Fruit fly (Drosophila melanogaster) whole organism, embryonic: ENCODE data around the gene rt.
A peak's percentile ranks its signal among the peaks of the same experiment; 100 is the strongest.

Experiments
- BtbVII ChIP-seq: fragments of 200-800 bp; sonication (Bioruptor generic); optimal IDR thresholded peaks from 3 replicates; lab custom pipeline; 2017; ENCODE audit warnings: missing biosample characterization, mild to moderate bottlenecking, missing genetic modification characterization
- CG10147 ChIP-seq: fragments of 200-800 bp; sonication (Bioruptor generic); optimal IDR thresholded peaks from 2 replicates; lab custom pipeline; 2019; ENCODE audit warnings: missing biosample characterization, mild to moderate bottlenecking, missing genetic modification characterization, moderate library complexity
- CG10267 ChIP-seq: fragments of 200-800 bp; sonication (Bioruptor generic); optimal IDR thresholded peaks from 2 replicates; lab custom pipeline; 2018; ENCODE audit warnings: missing biosample characterization, mild to moderate bottlenecking, missing genetic modification characterization, moderate library complexity
- CG11695 ChIP-seq: fragments of 200-800 bp; sonication (Bioruptor generic); IDR thresholded peaks from 3 replicates; pipeline ENCODE4 v1.3.6; 2022; ENCODE audit warnings: missing biosample characterization, missing genetic modification characterization
- CG12769 ChIP-seq: fragments of 200-800 bp; sonication (Bioruptor generic); optimal IDR thresholded peaks from 2 replicates; lab custom pipeline; 2019; ENCODE audit warnings: missing biosample characterization, mild to moderate bottlenecking, missing genetic modification characterization, moderate library complexity
- CG13123 ChIP-seq: fragments of 200-800 bp; sonication (Bioruptor generic); optimal IDR thresholded peaks from 2 replicates; lab custom pipeline; 2016; ENCODE audit warnings: missing biosample characterization, missing genetic modification characterization
- CG13775 ChIP-seq: fragments of 200-800 bp; sonication (Bioruptor generic); optimal IDR thresholded peaks from 3 replicates; lab custom pipeline; 2017; ENCODE audit warnings: missing biosample characterization, mild to moderate bottlenecking, missing genetic modification characterization
- CG14441 ChIP-seq: fragments of 200-800 bp; sonication (Bioruptor generic); IDR thresholded peaks from 2 replicates; pipeline ENCODE4 v1.3.6; 2022; ENCODE audit warnings: missing biosample characterization, missing genetic modification characterization
- CG16813 ChIP-seq: fragments of 200-800 bp; sonication (Bioruptor generic); IDR thresholded peaks from 3 replicates; pipeline ENCODE4 v1.3.6; 2022; ENCODE audit warnings: missing biosample characterization, missing genetic modification characterization; ENCODE audit not compliant: partially characterized antibody
- CG2120 ChIP-seq: fragments of 200-800 bp; sonication (Bioruptor generic); optimal IDR thresholded peaks from 3 replicates; lab custom pipeline; 2016; ENCODE audit warnings: missing biosample characterization, missing genetic modification characterization
- CG2202 ChIP-seq: fragments of 200-800 bp; sonication (Bioruptor generic); optimal IDR thresholded peaks from 2 replicates; lab custom pipeline; 2018; ENCODE audit warnings: missing biosample characterization, mild to moderate bottlenecking, missing genetic modification characterization
- CG2678 ChIP-seq: fragments of 200-800 bp; sonication (Bioruptor generic); optimal IDR thresholded peaks from 3 replicates; lab custom pipeline; 2019; ENCODE audit warnings: missing biosample characterization, mild to moderate bottlenecking, missing genetic modification characterization, moderate library complexity
- CG30020 ChIP-seq: fragments of 200-800 bp; optimal IDR thresholded peaks from 2 replicates; lab custom pipeline; 2019; ENCODE audit warnings: missing biosample characterization, mild to moderate bottlenecking, missing genetic modification characterization, moderate library complexity
- CG31388 ChIP-seq: fragments of 200-800 bp; sonication (Bioruptor generic); optimal IDR thresholded peaks from 2 replicates; lab custom pipeline; 2016; ENCODE audit warnings: missing biosample characterization, missing genetic modification characterization
- CG32532 ChIP-seq: fragments of 200-800 bp; sonication (Bioruptor generic); IDR thresholded peaks from 2 replicates; pipeline ENCODE4 v1.3.6; 2022; ENCODE audit warnings: missing biosample characterization, missing genetic modification characterization
- CG33213 ChIP-seq: fragments of 200-800 bp; sonication (Bioruptor generic); optimal IDR thresholded peaks from 3 replicates; lab custom pipeline; 2016; ENCODE audit warnings: missing biosample characterization, missing genetic modification characterization
- CG4424 ChIP-seq: fragments of 200-800 bp; sonication (Bioruptor generic); optimal IDR thresholded peaks from 3 replicates; lab custom pipeline; 2016; ENCODE audit warnings: missing biosample characterization, missing genetic modification characterization
- CG6272 ChIP-seq: fragments of 200-800 bp; sonication (Bioruptor generic); IDR thresholded peaks from 2 replicates; pipeline ENCODE4 v1.3.6; 2022; ENCODE audit warnings: missing biosample characterization, missing genetic modification characterization
- CG6791 ChIP-seq: fragments of 200-800 bp; sonication (Bioruptor generic); IDR thresholded peaks from 3 replicates; pipeline ENCODE4 v1.3.6; 2022; ENCODE audit warnings: missing biosample characterization, missing genetic modification characterization; ENCODE audit not compliant: partially characterized antibody
- D19B ChIP-seq: fragments of 200-800 bp; sonication (Bioruptor generic); optimal IDR thresholded peaks from 2 replicates; lab custom pipeline; 2017; ENCODE audit warnings: missing biosample characterization, mild to moderate bottlenecking, missing genetic modification characterization
- Doc3 ChIP-seq: fragments of 200-800 bp; sonication (Bioruptor generic); IDR thresholded peaks from 3 replicates; pipeline ENCODE4 v1.3.6; 2022; ENCODE audit warnings: missing biosample characterization, missing genetic modification characterization; ENCODE audit not compliant: partially characterized antibody
- Drgx ChIP-seq: fragments of 200-800 bp; sonication (Bioruptor generic); IDR thresholded peaks from 2 replicates; pipeline ENCODE4 v1.3.6; 2022; ENCODE audit warnings: missing biosample characterization, missing genetic modification characterization
- Eip74EF ChIP-seq, 2 experiments: fragments of 200-800 bp in 1 of 2; fragments of >200 bp in 1 of 2; sonication (Bioruptor generic) in 1 of 2; optimal IDR thresholded peaks; 2 replicates each; lab custom pipeline; 2017 to 2019; ENCODE audit warnings: missing biosample characterization in 2 of 2, missing genetic modification characterization in 2 of 2, mild to moderate bottlenecking in 1 of 2, moderate library complexity in 1 of 2
- Lim3 ChIP-seq: fragments of 200-800 bp; sonication (Bioruptor generic); IDR thresholded peaks from 2 replicates; pipeline ENCODE4 v1.3.6; 2022; ENCODE audit warnings: missing biosample characterization, missing genetic modification characterization
- Max ChIP-seq: fragments of 200-800 bp; sonication (Bioruptor generic); optimal IDR thresholded peaks from 2 replicates; lab custom pipeline; 2016; ENCODE audit warnings: missing biosample characterization, mild to moderate bottlenecking, missing genetic modification characterization
- Med ChIP-seq: fragments of 200-800 bp; sonication (Bioruptor generic); peaks from one replicate; lab custom pipeline; 2016; ENCODE audit warnings: missing biosample characterization, missing genetic modification characterization, mild to moderate bottlenecking, inconsistent platforms, moderate library complexity
- Nf-YB ChIP-seq: fragments of 200-800 bp; sonication (Bioruptor generic); optimal IDR thresholded peaks from 3 replicates; lab custom pipeline; 2019; ENCODE audit warnings: missing biosample characterization, mild to moderate bottlenecking, missing genetic modification characterization, moderate library complexity
- Sox102F ChIP-seq: fragments of 200-800 bp; sonication (Bioruptor generic); optimal IDR thresholded peaks from 2 replicates; lab custom pipeline; 2018; ENCODE audit warnings: missing biosample characterization, mild to moderate bottlenecking, missing genetic modification characterization, moderate library complexity
- Ssrp ChIP-seq: fragments of 200-800 bp; sonication (Bioruptor generic); optimal IDR thresholded peaks from 2 replicates; lab custom pipeline; 2018; ENCODE audit warnings: missing biosample characterization, mild to moderate bottlenecking, missing genetic modification characterization, moderate library complexity
- abd-A ChIP-seq: fragments of 200-800 bp; sonication (Bioruptor generic); optimal IDR thresholded peaks from 3 replicates; lab custom pipeline; 2019; ENCODE audit warnings: missing biosample characterization, mild to moderate bottlenecking, missing genetic modification characterization, moderate library complexity
- amos ChIP-seq: fragments of 200-800 bp; sonication (Bioruptor generic); IDR thresholded peaks from 2 replicates; pipeline ENCODE4 v1.3.6; 2022; ENCODE audit warnings: missing biosample characterization, missing genetic modification characterization; ENCODE audit not compliant: partially characterized antibody
- ara ChIP-seq: fragments of 200-800 bp; sonication (Bioruptor generic); IDR thresholded peaks from 2 replicates; pipeline ENCODE4 v1.3.6; 2022; ENCODE audit warnings: missing biosample characterization, missing genetic modification characterization
- bcd ChIP-seq: fragments of 200-800 bp; sonication (Bioruptor generic); optimal IDR thresholded peaks from 2 replicates; lab custom pipeline; 2017; ENCODE audit warnings: missing biosample characterization, mild to moderate bottlenecking, missing genetic modification characterization
- cg ChIP-seq: fragments of 200-800 bp; sonication (Bioruptor generic); optimal IDR thresholded peaks from 3 replicates; lab custom pipeline; 2019; ENCODE audit warnings: missing biosample characterization, mild to moderate bottlenecking, missing genetic modification characterization, moderate library complexity
- ci ChIP-seq: fragments of 200-800 bp; sonication (Bioruptor generic); IDR thresholded peaks from 3 replicates; pipeline ENCODE4 v1.3.6; 2022; ENCODE audit warnings: missing biosample characterization, missing genetic modification characterization
- croc ChIP-seq: fragments of 200-800 bp; sonication (Bioruptor generic); conservative IDR thresholded peaks from 3 replicates; pipeline ENCODE4 v1.3.6; 2022; ENCODE audit warnings: missing biosample characterization, missing genetic modification characterization
- crp ChIP-seq, 2 experiments: fragments of 200-800 bp; sonication (Bioruptor generic); optimal IDR thresholded peaks; 2 replicates in 1 of 2; 3 replicates in 1 of 2; lab custom pipeline; 2017; ENCODE audit warnings: missing biosample characterization in 2 of 2, missing genetic modification characterization in 2 of 2, mild to moderate bottlenecking in 1 of 2, moderate library complexity in 1 of 2
- exex ChIP-seq: fragments of 200-800 bp; sonication (Bioruptor generic); optimal IDR thresholded peaks from 4 replicates; lab custom pipeline; 2018; ENCODE audit warnings: missing biosample characterization, mild to moderate bottlenecking, missing genetic modification characterization, moderate library complexity
- fru ChIP-seq: fragments of >200 bp; optimal IDR thresholded peaks from 2 replicates; lab custom pipeline; 2017
- gfzf ChIP-seq: fragments of 200-800 bp; sonication (Bioruptor generic); optimal IDR thresholded peaks from 2 replicates; lab custom pipeline; 2016; ENCODE audit warnings: missing biosample characterization, mild to moderate bottlenecking, missing genetic modification characterization, moderate library complexity
- kay ChIP-seq: fragments of 200-800 bp; sonication (Bioruptor generic); optimal IDR thresholded peaks from 2 replicates; lab custom pipeline; 2016; ENCODE audit warnings: missing biosample characterization, missing genetic modification characterization
- kni ChIP-seq: fragments of 200-800 bp; sonication (Bioruptor generic); optimal IDR thresholded peaks from 3 replicates; lab custom pipeline; 2017; ENCODE audit warnings: mild to moderate bottlenecking, missing biosample characterization, missing genetic modification reagents, missing genetic modification characterization
- oc ChIP-seq: fragments of 200-800 bp; sonication (Bioruptor generic); optimal IDR thresholded peaks from 2 replicates; lab custom pipeline; 2018; ENCODE audit warnings: missing biosample characterization, mild to moderate bottlenecking, missing genetic modification characterization, moderate library complexity
- pan ChIP-seq, 4 experiments: fragments of >200 bp in 3 of 4; fragments of 200-800 bp in 1 of 4; sonication (Bioruptor generic) in 1 of 4; optimal IDR thresholded peaks in 3 of 4; IDR thresholded peaks in 1 of 4; 2 replicates each; pipeline versions ENCODE4 v1.3.6 to Lab custom; 2017 to 2022; ENCODE audit warnings: missing biosample characterization in 2 of 4, missing genetic modification characterization in 2 of 4, mixed read lengths in 1 of 4
- sens ChIP-seq: fragments of 200-800 bp; sonication (Bioruptor generic); peaks from one replicate; lab custom pipeline; 2016; ENCODE audit warnings: missing biosample characterization, missing genetic modification characterization
- sob ChIP-seq: fragments of 200-800 bp; sonication (Bioruptor generic); IDR thresholded peaks from 2 replicates; pipeline ENCODE4 v1.3.6; 2022; ENCODE audit warnings: missing biosample characterization, missing genetic modification characterization
- wor ChIP-seq: fragments of 200-800 bp; sonication (Bioruptor generic); IDR thresholded peaks from 2 replicates; pipeline ENCODE4 v1.3.6; 2022; ENCODE audit warnings: missing biosample characterization, missing genetic modification characterization
- zen2 ChIP-seq: fragments of 200-800 bp; sonication (Bioruptor generic); IDR thresholded peaks from 3 replicates; pipeline ENCODE4 v1.3.6; 2022; ENCODE audit warnings: missing biosample characterization, missing genetic modification characterization; ENCODE audit not compliant: partially characterized antibody

The rt gene

DNA sequence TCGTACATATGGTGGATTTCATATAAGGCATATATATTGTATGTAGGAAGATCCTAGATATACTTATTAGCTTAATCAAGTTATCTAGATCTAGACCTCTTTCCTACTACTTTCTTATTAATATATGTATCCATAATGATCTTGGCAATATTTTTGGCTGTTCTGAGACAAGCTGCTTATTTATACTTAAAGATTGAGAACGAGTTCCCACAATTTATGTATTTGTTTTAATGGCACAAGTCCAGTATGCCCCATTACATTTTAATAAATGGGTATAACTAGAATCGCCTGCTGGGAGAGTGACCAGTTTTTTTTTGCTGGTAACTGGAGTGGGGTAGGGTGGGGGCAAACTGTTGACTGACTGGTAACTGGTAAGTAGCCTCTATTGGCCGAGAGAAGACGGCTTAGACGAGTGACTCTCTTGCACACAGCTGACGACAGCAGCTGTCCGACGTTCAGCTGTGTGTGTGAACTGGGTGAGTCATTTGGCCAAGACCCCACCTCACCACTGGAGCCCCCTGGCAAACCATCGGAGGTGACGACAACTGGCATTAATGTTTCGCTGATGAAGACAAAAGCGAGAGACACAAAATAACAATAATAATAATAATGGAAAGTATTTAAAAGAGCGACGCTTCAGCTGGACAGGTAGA lies 50.7 kb downstream of the rt start (continued):
- TF ChIP-seq Ssrp (tag; lab: Kevin White, UChicago) (no peak), CG13775 (GFP tag; lab: Kevin White, UChicago) (no peak), CG2202 (tag; lab: Kevin White, UChicago) (no peak), CG6791 (0 out of 3 replicates have a peak, but pooled peaks have one; percentile 8), pan (optimal IDR thresholded peaks at IDR 0.05; lab: Kevin White, UChicago) (no peak), pan (GFP tag; optimal IDR thresholded peaks at IDR 0.05 in 1 of 2, IDR thresholded peaks at IDR 0.05 in 1 of 2) (no peak), Sox102F (GFP tag; lab: Kevin White, UChicago) (no peak), Doc3 (GFP tag; lab: Robert Waterston, UW) (no peak), fru (lab: Kevin White, UChicago) (no peak), gfzf (GFP tag; lab: Kevin White, UChicago) (no peak), CG33213 (GFP tag; lab: Kevin White, UChicago) (no peak), CG2120 (GFP tag; lab: Kevin White, UChicago) (peak; percentile 33), CG2678 (tag; lab: Kevin White, UChicago) (no peak), CG10147 (GFP tag; lab: Kevin White, UChicago) (no peak), CG31388 (GFP tag; lab: Kevin White, UChicago) (no peak), CG30020 (no peak), cg (GFP tag; lab: Kevin White, UChicago) (peak; percentile 65), CG32532 (0 out of 2 replicates have a peak, but pooled peaks have one; percentile 9), amos (GFP tag; lab: Robert Waterston, UW) (no peak), CG14441 (GFP tag; lab: Robert Waterston, UW) (0 out of 2 replicates have a peak, but pooled peaks have one; percentile 8), abd-A (tag; lab: Kevin White, UChicago) (peak; percentile 62), ci (GFP tag; lab: Robert Waterston, UW) (peak; percentile 55; the same call in 2 of the 3 replicates), kni (peak; percentile 52), crp (GFP tag; optimal IDR thresholded peaks at IDR 0.05; lab: Kevin White, UChicago) (peak in 1 of 2 experiments; percentile 17), CG13123 (GFP tag; lab: Kevin White, UChicago) (no peak), oc (tag; lab: Kevin White, UChicago) (peak; percentile 23), kay (GFP tag; lab: Kevin White, UChicago) (peak; percentile 79), exex (no peak), Eip74EF (GFP tag; optimal IDR thresholded peaks at IDR 0.05; lab: Kevin White, UChicago) (peak in 1 of 2 experiments; percentile 4), Lim3 (GFP tag; lab: Robert Waterston, UW) (no peak), Med (peak; percentile 77), BtbVII (GFP tag; lab: Kevin White, UChicago) (no peak), ara (GFP tag; lab: Robert Waterston, UW) (no peak), zen2 (GFP tag; lab: Robert Waterston, UW) (no peak), CG11695 (GFP tag; lab: Robert Waterston, UW) (0 out of 3 replicates have a peak, but pooled peaks have one; percentile 22), CG10267 (tag; lab: Kevin White, UChicago) (no peak), CG6272 (GFP tag; lab: Robert Waterston, UW) (no peak), sob (GFP tag; lab: Robert Waterston, UW) (no peak), Nf-YB (GFP tag; lab: Kevin White, UChicago) (no peak), Max (GFP tag; lab: Kevin White, UChicago) (no peak), wor (GFP tag; lab: Robert Waterston, UW) (no peak), sens (peak; percentile 3), bcd (GFP tag; lab: Kevin White, UChicago) (peak; percentile 2), CG12769 (peak; percentile 38), CG16813 (no peak), Drgx (GFP tag; lab: Robert Waterston, UW) (0 out of 2 replicates have a peak, but pooled peaks have one; percentile 23), D19B (peak; percentile 74), CG4424 (GFP tag; lab: Kevin White, UChicago) (no peak), croc (no peak)
